Worm (Caenorhabditis elegans): ENCODE measurements around the gene cat-4.

DNA sequence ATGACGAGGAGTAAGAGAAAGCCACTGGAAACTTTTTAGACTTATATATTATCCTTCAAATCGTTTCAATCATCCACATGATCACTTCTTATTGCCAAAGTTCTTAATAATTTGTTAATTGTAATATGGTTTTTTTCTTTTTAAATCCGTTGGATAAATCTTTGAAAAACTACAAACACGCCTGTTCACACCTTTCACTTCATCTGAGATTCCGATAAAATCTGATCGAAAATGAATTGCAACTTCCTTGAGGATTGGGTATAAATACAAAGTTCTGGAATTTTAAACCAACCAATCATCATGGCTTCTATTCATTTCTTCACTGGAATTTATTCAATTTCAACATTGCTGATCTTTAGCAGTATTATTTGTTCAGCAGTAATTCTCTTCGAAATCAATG is 4.1 kb upstream of the cat-4 start, which contains the start of gene col-152:
- TF ChIP-seq ceh-91 (GFP tag; IDR thresholded peaks at IDR 0.05) (no peak), Y56A3A.18 (GFP tag; IDR thresholded peaks at IDR 0.05) (no peak), egl-18 (GFP tag; IDR thresholded peaks at IDR 0.05) (no peak), ceh-79 (tag; optimal IDR thresholded peaks at IDR 0.05) (no peak), egrh-3 (GFP tag; IDR thresholded peaks at IDR 0.05) (no peak), F22D6.2 (tag; optimal IDR thresholded peaks at IDR 0.05) (no peak), snpc-4 (GFP tag; optimal IDR thresholded peaks at IDR 0.05) (no peak), snpc-4 (tag; optimal IDR thresholded peaks at IDR 0.05) (no peak), ama-1 (optimal IDR thresholded peaks at IDR 0.05) (no peak), ama-1 (GFP tag; optimal IDR thresholded peaks at IDR 0.05) (no peak), somi-1 (GFP tag; optimal IDR thresholded peaks at IDR 0.05) (no peak), mes-4 (tag; optimal IDR thresholded peaks at IDR 0.05) (no peak), F23B12.7 (tag; optimal IDR thresholded peaks at IDR 0.05; ENCODE audit: insufficient read depth) (no peak), aptf-2 (GFP tag; conservative IDR thresholded peaks at IDR 0.05) (no peak), repo-1 (tag; optimal IDR thresholded peaks at IDR 0.05) (no peak), T26A5.8 (tag; optimal IDR thresholded peaks at IDR 0.05) (no peak)

Measured in whole organism, young adult.